Fruit fly (Drosophila melanogaster) whole organism, embryonic: ENCODE results near the gene CG3517.

Source experiments
- Bdp1 ChIP-seq: fragments of 200-800 bp; sonication (Bioruptor generic); optimal IDR thresholded peaks from 3 replicates; lab custom pipeline; 2016; ENCODE audit warnings: missing biosample characterization, missing genetic modification characterization
- CG10654 ChIP-seq: fragments of 200-800 bp; sonication (Bioruptor generic); optimal IDR thresholded peaks from 2 replicates; lab custom pipeline; 2016; ENCODE audit warnings: missing biosample characterization, missing genetic modification characterization
- CG11504 ChIP-seq: fragments of 200-800 bp; sonication (Bioruptor generic); optimal IDR thresholded peaks from 3 replicates; lab custom pipeline; 2019; ENCODE audit warnings: missing biosample characterization, mild to moderate bottlenecking, missing genetic modification characterization, moderate library complexity
- CG12299 ChIP-seq: fragments of 200-800 bp; sonication (Bioruptor generic); optimal IDR thresholded peaks from 2 replicates; lab custom pipeline; 2018; ENCODE audit warnings: missing biosample characterization, mild to moderate bottlenecking, missing genetic modification characterization
- CG1233 ChIP-seq: fragments of 200-800 bp; sonication (Bioruptor generic); optimal IDR thresholded peaks from 4 replicates; lab custom pipeline; 2018; ENCODE audit warnings: missing biosample characterization, mild to moderate bottlenecking, missing genetic modification characterization
- CG12942 ChIP-seq: fragments of 200-800 bp; sonication (Bioruptor generic); optimal IDR thresholded peaks from 3 replicates; lab custom pipeline; 2016; ENCODE audit warnings: missing biosample characterization, missing genetic modification characterization
- CG13123 ChIP-seq: fragments of 200-800 bp; sonication (Bioruptor generic); optimal IDR thresholded peaks from 2 replicates; lab custom pipeline; 2016; ENCODE audit warnings: missing biosample characterization, missing genetic modification characterization
- CG15011 ChIP-seq: fragments of 200-800 bp; sonication (Bioruptor generic); optimal IDR thresholded peaks from 3 replicates; lab custom pipeline; 2018; ENCODE audit warnings: missing biosample characterization, mild to moderate bottlenecking, missing genetic modification characterization
- CG18599 ChIP-seq: fragments of 200-800 bp; sonication (Bioruptor generic); optimal IDR thresholded peaks from 3 replicates; lab custom pipeline; 2017; ENCODE audit warnings: missing biosample characterization, missing genetic modification characterization, mild to moderate bottlenecking, moderate library complexity, missing genetic modification reagents
- CG2678 ChIP-seq: fragments of 200-800 bp; sonication (Bioruptor generic); optimal IDR thresholded peaks from 3 replicates; lab custom pipeline; 2019; ENCODE audit warnings: missing biosample characterization, mild to moderate bottlenecking, missing genetic modification characterization, moderate library complexity
- CG32532 ChIP-seq: fragments of 200-800 bp; sonication (Bioruptor generic); IDR thresholded peaks from 2 replicates; pipeline ENCODE4 v1.3.6; 2022; ENCODE audit warnings: missing biosample characterization, missing genetic modification characterization
- CG4282 ChIP-seq: fragments of 200-800 bp; sonication (Bioruptor generic); optimal IDR thresholded peaks from 2 replicates; lab custom pipeline; 2016; ENCODE audit warnings: missing biosample characterization, missing genetic modification characterization
- CG6272 ChIP-seq: fragments of 200-800 bp; sonication (Bioruptor generic); IDR thresholded peaks from 2 replicates; pipeline ENCODE4 v1.3.6; 2022; ENCODE audit warnings: missing biosample characterization, missing genetic modification characterization
- CG6683 ChIP-seq: fragments of 200-800 bp; sonication (Bioruptor generic); optimal IDR thresholded peaks from 2 replicates; lab custom pipeline; 2017; ENCODE audit warnings: missing biosample characterization, mild to moderate bottlenecking, missing genetic modification characterization, missing genetic modification reagents
- CG7963 ChIP-seq: fragments of 200-800 bp; sonication (Bioruptor generic); IDR thresholded peaks from 3 replicates; pipeline ENCODE4 v1.3.6; 2022; ENCODE audit warnings: missing biosample characterization, missing genetic modification characterization; ENCODE audit not compliant: partially characterized antibody
- CG8281 ChIP-seq: fragments of 200-800 bp; sonication (Bioruptor generic); optimal IDR thresholded peaks from 2 replicates; lab custom pipeline; 2018; ENCODE audit warnings: missing biosample characterization, mild to moderate bottlenecking, missing genetic modification characterization, moderate library complexity
- Dad ChIP-seq: fragments of 200-800 bp; sonication (Bioruptor generic); optimal IDR thresholded peaks from 3 replicates; lab custom pipeline; 2016; ENCODE audit warnings: missing biosample characterization, missing genetic modification characterization
- Dip2 ChIP-seq: fragments of 200-800 bp; sonication (Bioruptor generic); IDR thresholded peaks from 2 replicates; pipeline ENCODE4 v1.3.6; 2022; ENCODE audit warnings: missing biosample characterization, missing genetic modification characterization
- Nf-YA ChIP-seq: fragments of 200-800 bp; sonication (Bioruptor generic); IDR thresholded peaks from 2 replicates; pipeline ENCODE4 v1.3.6; 2022; ENCODE audit warnings: missing biosample characterization, missing genetic modification characterization
- PHDP ChIP-seq: fragments of 200-800 bp; sonication (Bioruptor generic); optimal IDR thresholded peaks from 3 replicates; lab custom pipeline; 2018; ENCODE audit warnings: missing biosample characterization, mild to moderate bottlenecking, missing genetic modification characterization, moderate library complexity
- Rx ChIP-seq: fragments of 200-800 bp; sonication (Bioruptor generic); IDR thresholded peaks from 2 replicates; pipeline ENCODE4 v1.3.6; 2022; ENCODE audit warnings: missing biosample characterization, missing genetic modification characterization
- Sin3A ChIP-seq: fragments of >200 bp; optimal IDR thresholded peaks from 2 replicates; lab custom pipeline; 2018
- Vsx1 ChIP-seq: fragments of 200-800 bp; sonication (Bioruptor generic); optimal IDR thresholded peaks from 2 replicates; lab custom pipeline; 2017; ENCODE audit warnings: missing biosample characterization, mild to moderate bottlenecking, missing genetic modification characterization, missing genetic modification reagents
- amos ChIP-seq: fragments of 200-800 bp; sonication (Bioruptor generic); IDR thresholded peaks from 2 replicates; pipeline ENCODE4 v1.3.6; 2022; ENCODE audit warnings: missing biosample characterization, missing genetic modification characterization; ENCODE audit not compliant: partially characterized antibody
- bcd ChIP-seq: fragments of 200-800 bp; sonication (Bioruptor generic); optimal IDR thresholded peaks from 2 replicates; lab custom pipeline; 2017; ENCODE audit warnings: missing biosample characterization, mild to moderate bottlenecking, missing genetic modification characterization
- btn ChIP-seq: fragments of 200-800 bp; sonication (Bioruptor generic); optimal IDR thresholded peaks from 2 replicates; lab custom pipeline; 2016; ENCODE audit warnings: missing biosample characterization, missing genetic modification characterization
- cad ChIP-seq: fragments of >200 bp; optimal IDR thresholded peaks from 2 replicates; lab custom pipeline; 2017; ENCODE audit warnings: missing biosample characterization, missing genetic modification characterization
- cas ChIP-seq: fragments of 200-800 bp; sonication (Bioruptor generic); IDR thresholded peaks from 2 replicates; pipeline ENCODE4 v1.3.6; 2022; ENCODE audit warnings: missing biosample characterization, missing genetic modification characterization
- cg ChIP-seq: fragments of 200-800 bp; sonication (Bioruptor generic); optimal IDR thresholded peaks from 3 replicates; lab custom pipeline; 2019; ENCODE audit warnings: missing biosample characterization, mild to moderate bottlenecking, missing genetic modification characterization, moderate library complexity
- ci ChIP-seq: fragments of 200-800 bp; sonication (Bioruptor generic); IDR thresholded peaks from 3 replicates; pipeline ENCODE4 v1.3.6; 2022; ENCODE audit warnings: missing biosample characterization, missing genetic modification characterization
- gro ChIP-seq: fragments of 200-800 bp; sonication (Bioruptor generic); optimal IDR thresholded peaks from 2 replicates; lab custom pipeline; 2016; ENCODE audit warnings: missing biosample characterization, missing genetic modification characterization
- her ChIP-seq: fragments of 200-800 bp; sonication (Bioruptor generic); optimal IDR thresholded peaks from 2 replicates; lab custom pipeline; 2016; ENCODE audit warnings: missing biosample characterization, missing genetic modification characterization
- knrl ChIP-seq: fragments of 200-800 bp; sonication (Bioruptor generic); IDR thresholded peaks from 3 replicates; pipeline ENCODE4 v1.3.6; 2022; ENCODE audit warnings: missing biosample characterization, missing genetic modification characterization; ENCODE audit not compliant: partially characterized antibody
- lab ChIP-seq: fragments of 200-800 bp; sonication (Bioruptor generic); optimal IDR thresholded peaks from 3 replicates; lab custom pipeline; 2017; ENCODE audit warnings: missing biosample characterization, missing genetic modification characterization, mild to moderate bottlenecking, moderate library complexity, missing genetic modification reagents
- lola ChIP-seq, 3 experiments: fragments of >200 bp in 2 of 3; fragments of 200-800 bp in 1 of 3; sonication (Bioruptor generic) in 1 of 3; optimal IDR thresholded peaks; 2 replicates each; lab custom pipeline; 2017 to 2019; ENCODE audit warnings: missing biosample characterization in 3 of 3, missing genetic modification characterization in 3 of 3, mild to moderate bottlenecking in 1 of 3, moderate library complexity in 1 of 3
- mirr ChIP-seq: fragments of 200-800 bp; sonication (Bioruptor generic); optimal IDR thresholded peaks from 3 replicates; lab custom pipeline; 2018; ENCODE audit warnings: missing biosample characterization, mild to moderate bottlenecking, missing genetic modification characterization
- nau ChIP-seq: fragments of 200-800 bp; sonication (Bioruptor generic); optimal IDR thresholded peaks from 3 replicates; lab custom pipeline; 2017; ENCODE audit warnings: missing biosample characterization, mild to moderate bottlenecking, missing genetic modification characterization, missing genetic modification reagents
- nerfin-1 ChIP-seq: fragments of 200-800 bp; sonication (Bioruptor generic); optimal IDR thresholded peaks from 3 replicates; lab custom pipeline; 2019; ENCODE audit warnings: missing biosample characterization, mild to moderate bottlenecking, missing genetic modification characterization, moderate library complexity
- nerfin-2 ChIP-seq: fragments of 200-800 bp; sonication (Bioruptor generic); IDR thresholded peaks from 2 replicates; pipeline ENCODE4 v1.3.6; 2022; ENCODE audit warnings: missing biosample characterization, missing genetic modification characterization; ENCODE audit not compliant: partially characterized antibody
- org-1 ChIP-seq: fragments of 200-800 bp; sonication (Bioruptor generic); optimal IDR thresholded peaks from 2 replicates; lab custom pipeline; 2017; ENCODE audit warnings: missing biosample characterization, missing genetic modification characterization
- pan ChIP-seq, 4 experiments: fragments of >200 bp in 3 of 4; fragments of 200-800 bp in 1 of 4; sonication (Bioruptor generic) in 1 of 4; optimal IDR thresholded peaks in 3 of 4; IDR thresholded peaks in 1 of 4; 2 replicates each; pipeline versions ENCODE4 v1.3.6 to Lab custom; 2017 to 2022; ENCODE audit warnings: missing biosample characterization in 2 of 4, missing genetic modification characterization in 2 of 4, mixed read lengths in 1 of 4
- repo ChIP-seq: fragments of 200-800 bp; sonication (Bioruptor generic); optimal IDR thresholded peaks from 2 replicates; lab custom pipeline; 2016; ENCODE audit warnings: missing biosample characterization, missing genetic modification characterization
- sd ChIP-seq: fragments of 200-800 bp; sonication (Bioruptor generic); optimal IDR thresholded peaks from 3 replicates; lab custom pipeline; 2018; ENCODE audit warnings: missing biosample characterization, mild to moderate bottlenecking, missing genetic modification characterization, moderate library complexity
- sima ChIP-seq: fragments of 200-800 bp; sonication (Bioruptor generic); optimal IDR thresholded peaks from 2 replicates; lab custom pipeline; 2016; ENCODE audit warnings: missing biosample characterization, missing genetic modification characterization
- tgo ChIP-seq: fragments of 200-800 bp; sonication (Bioruptor generic); IDR thresholded peaks from 3 replicates; pipeline ENCODE4 v1.3.6; 2022; ENCODE audit warnings: missing biosample characterization, missing genetic modification characterization
- vnd ChIP-seq: fragments of 200-800 bp; sonication (Bioruptor generic); IDR thresholded peaks from 3 replicates; pipeline ENCODE4 v1.3.6; 2022; ENCODE audit warnings: missing biosample characterization, missing genetic modification characterization; ENCODE audit not compliant: partially characterized antibody
- wek ChIP-seq: fragments of 200-800 bp; sonication (Bioruptor generic); optimal IDR thresholded peaks from 3 replicates; lab custom pipeline; 2018; ENCODE audit warnings: missing biosample characterization, mild to moderate bottlenecking, missing genetic modification characterization, moderate library complexity
- zfh1 ChIP-seq: fragments of 200-800 bp; sonication (Bioruptor generic); IDR thresholded peaks from 3 replicates; pipeline ENCODE4 v1.3.6; 2022; ENCODE audit warnings: missing biosample characterization, missing genetic modification characterization

The CG3517 gene

DNA sequence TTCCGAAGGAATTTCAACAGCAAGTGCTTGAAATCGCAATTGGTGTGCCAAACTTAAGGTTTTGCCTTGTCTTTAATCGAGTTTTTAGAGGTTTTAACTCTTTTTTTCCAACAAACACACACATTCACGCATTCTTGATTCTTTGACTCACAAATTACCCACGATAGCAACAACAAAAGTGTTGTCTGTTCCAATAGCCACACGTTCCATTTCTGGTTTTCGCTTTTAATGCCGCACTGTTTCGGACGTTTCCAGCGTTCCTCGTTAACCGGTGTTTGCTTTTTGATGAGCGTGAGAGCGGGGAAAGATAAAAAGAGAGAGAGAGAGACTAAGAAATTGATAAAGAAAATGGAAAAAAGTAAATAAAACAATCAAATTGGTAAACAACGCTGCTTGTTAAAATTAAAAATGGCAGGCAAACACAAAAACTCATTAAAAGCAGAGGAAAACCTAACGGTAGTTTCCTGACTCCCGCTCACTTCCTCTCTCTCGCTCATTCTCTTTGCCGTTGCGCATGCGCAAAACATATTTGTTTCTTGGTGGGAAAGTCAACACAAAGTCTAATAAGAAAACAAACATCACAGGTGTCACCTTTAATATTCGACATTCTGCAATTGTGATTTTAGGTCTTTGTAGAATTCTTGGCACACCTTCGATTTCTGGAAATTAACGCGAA, 39.0 kb upstream of the CG3517 start (continued):
- no peak for TF ChIP-seq CG32532 (GFP tag; lab: Robert Waterston, UW)
- peak; percentile 58 for TF ChIP-seq CG18599
- TF ChIP-seq vnd: no peak
- TF ChIP-seq her (GFP tag; lab: Kevin White, UChicago): peak; percentile 67
- no peak for TF ChIP-seq amos (GFP tag; lab: Robert Waterston, UW)
- TF ChIP-seq CG4282: no peak
- peak; percentile 45 for TF ChIP-seq CG6683 (GFP tag; lab: Kevin White, UChicago)
- no peak for TF ChIP-seq cad (GFP tag; lab: Kevin White, UChicago)
- peak; percentile 44 for TF ChIP-seq CG12942 (GFP tag; lab: Kevin White, UChicago)
- TF ChIP-seq pan (optimal IDR thresholded peaks at IDR 0.05; lab: Kevin White, UChicago): no peak
- TF ChIP-seq pan (GFP tag; optimal IDR thresholded peaks at IDR 0.05 in 1 of 2, IDR thresholded peaks at IDR 0.05 in 1 of 2): no peak
- 0 out of 2 replicates have a peak, but pooled peaks have one; percentile 33 for TF ChIP-seq Nf-YA
- TF ChIP-seq lab (GFP tag; lab: Kevin White, UChicago): peak; percentile 77
- peak; percentile 17 for TF ChIP-seq btn (GFP tag; lab: Kevin White, UChicago)
- peak; percentile 84 for TF ChIP-seq wek (GFP tag; lab: Kevin White, UChicago)
- peak; percentile 52 for TF ChIP-seq cg
- peak; percentile 77 for TF ChIP-seq PHDP (tag; lab: Kevin White, UChicago)
- TF ChIP-seq repo (GFP tag; lab: Kevin White, UChicago): peak; percentile 60
- no peak for TF ChIP-seq tgo (GFP tag; lab: Robert Waterston, UW)
- TF ChIP-seq lola (GFP tag; optimal IDR thresholded peaks at IDR 0.05; lab: Kevin White, UChicago): peak in 1 of 3 experiments; percentile 62
- 0 out of 2 replicates have a peak, but pooled peaks have one; percentile 5 for TF ChIP-seq Rx (GFP tag; lab: Robert Waterston, UW)
- TF ChIP-seq Vsx1 (GFP tag; lab: Kevin White, UChicago): peak; percentile 71
- TF ChIP-seq Dip2 (GFP tag; lab: Robert Waterston, UW): no peak
- TF ChIP-seq sd (tag; lab: Kevin White, UChicago): peak; percentile 7
- peak; percentile 45 for TF ChIP-seq Bdp1 (GFP tag; lab: Kevin White, UChicago)
- peak; percentile 71 for TF ChIP-seq CG2678 (tag; lab: Kevin White, UChicago)
- TF ChIP-seq CG12299 (tag; lab: Kevin White, UChicago): peak; percentile 48
- no peak for TF ChIP-seq zfh1 (GFP tag; lab: Robert Waterston, UW)
- peak; percentile 90 for TF ChIP-seq ci (GFP tag; lab: Robert Waterston, UW)
- peak; percentile 80 for TF ChIP-seq org-1 (GFP tag; lab: Kevin White, UChicago)
- TF ChIP-seq nerfin-2: no peak
- TF ChIP-seq Dad (GFP tag; lab: Kevin White, UChicago): no peak
- peak; percentile 53 for TF ChIP-seq CG15011
- TF ChIP-seq CG11504 (tag; lab: Kevin White, UChicago): peak; percentile 55
- peak; percentile 47 for TF ChIP-seq CG8281 (tag; lab: Kevin White, UChicago)
- TF ChIP-seq CG6272: no peak
- peak; percentile 80 for TF ChIP-seq CG1233 (GFP tag; lab: Kevin White, UChicago)
- TF ChIP-seq gro (GFP tag; lab: Kevin White, UChicago): peak; percentile 3
- TF ChIP-seq cas (GFP tag; lab: Robert Waterston, UW): no peak
- TF ChIP-seq nau (GFP tag; lab: Kevin White, UChicago): peak; percentile 82
- TF ChIP-seq nerfin-1 (tag; lab: Kevin White, UChicago): peak; percentile 66
- peak; percentile 74 for TF ChIP-seq mirr (GFP tag; lab: Kevin White, UChicago)
- peak; percentile 62 for TF ChIP-seq CG13123 (GFP tag; lab: Kevin White, UChicago)
- TF ChIP-seq knrl (GFP tag; lab: Robert Waterston, UW): no peak
- no peak for TF ChIP-seq Sin3A (lab: Kevin White, UChicago)
- TF ChIP-seq sima: no peak
- peak; percentile 64 for TF ChIP-seq bcd (GFP tag; lab: Kevin White, UChicago)
- TF ChIP-seq CG10654 (GFP tag; lab: Kevin White, UChicago): peak; percentile 29
- no peak for TF ChIP-seq CG7963 (GFP tag; lab: Robert Waterston, UW)
